Worm (Caenorhabditis elegans) whole organism, young adult: ENCODE data around the gene dpff-1.

Experiments
- B0336.3 ChIP-seq: fragments of 200-800 bp; sonication (Bioruptor generic); IDR thresholded peaks from 2 replicates; pipeline ENCODE4 v1.3.6; 2022; ENCODE audit warnings: missing genetic modification characterization, missing compliant biosample characterization
- C17E4.6 ChIP-seq: fragments of 200-800 bp; sonication (Bioruptor generic); IDR thresholded peaks from 2 replicates; pipeline ENCODE4 v1.3.6; 2022; ENCODE audit warnings: missing genetic modification reagents, missing genetic modification characterization, missing compliant biosample characterization
- F33H1.4 ChIP-seq: fragments of 200-800 bp; sonication (Bioruptor generic); IDR thresholded peaks from 2 replicates; pipeline ENCODE4 v1.3.6; 2022; ENCODE audit warnings: missing genetic modification reagents, missing genetic modification characterization, missing compliant biosample characterization
- F49E8.2 ChIP-seq: sonication (generic microtip); optimal IDR thresholded peaks from 3 replicates; lab custom pipeline; 2017; ENCODE audit warnings: missing genetic modification characterization, mild to moderate bottlenecking, missing compliant biosample characterization, antibody characterized with exemption, moderate library complexity; ENCODE audit not compliant: insufficient read depth
- K11D2.4 ChIP-seq: fragments of 200-800 bp; sonication (Bioruptor generic); IDR thresholded peaks from 2 replicates; pipeline ENCODE4 v1.3.6; 2022; ENCODE audit warnings: missing genetic modification reagents, missing genetic modification characterization, missing compliant biosample characterization
- K12H6.12 ChIP-seq: fragments of 200-800 bp; sonication (Bioruptor generic); optimal IDR thresholded peaks from 2 replicates; lab custom pipeline; 2018; ENCODE audit warnings: mild to moderate bottlenecking, missing genetic modification characterization, missing compliant biosample characterization
- T07F8.4 ChIP-seq: sonication (generic microtip); optimal IDR thresholded peaks from 2 replicates; lab custom pipeline; 2016; ENCODE audit warnings: mild to moderate bottlenecking, missing genetic modification characterization, moderate library complexity, missing compliant biosample characterization
- ZK185.1 ChIP-seq: sonication (generic microtip); optimal IDR thresholded peaks from 2 replicates; lab custom pipeline; 2016; ENCODE audit warnings: mild to moderate bottlenecking, missing genetic modification characterization, missing compliant biosample characterization; ENCODE audit not compliant: poor library complexity, severe bottlenecking
- atf-7 ChIP-seq: sonication (generic microtip); optimal IDR thresholded peaks from 2 replicates; lab custom pipeline; 2017; ENCODE audit warnings: mild to moderate bottlenecking, missing genetic modification characterization, missing compliant biosample characterization
- attf-3 ChIP-seq: fragments of 200-800 bp; sonication (Bioruptor generic); conservative IDR thresholded peaks from 2 replicates; pipeline ENCODE4 v1.3.6; 2022; ENCODE audit warnings: missing genetic modification reagents, missing genetic modification characterization, missing compliant biosample characterization
- attf-5 ChIP-seq: fragments of 200-800 bp; sonication (Bioruptor generic); optimal IDR thresholded peaks from 2 replicates; lab custom pipeline; 2018; ENCODE audit warnings: mild to moderate bottlenecking, missing genetic modification characterization, missing compliant biosample characterization
- bed-1 ChIP-seq: fragments of 200-800 bp; sonication (Bioruptor generic); IDR thresholded peaks from 2 replicates; pipeline ENCODE4 v1.3.6; 2022; ENCODE audit warnings: missing genetic modification reagents, missing genetic modification characterization, missing compliant biosample characterization
- bed-2 ChIP-seq: fragments of 200-800 bp; sonication (Bioruptor generic); IDR thresholded peaks from 2 replicates; pipeline ENCODE4 v1.3.6; 2022; ENCODE audit warnings: missing genetic modification reagents, missing genetic modification characterization, missing compliant biosample characterization
- ccch-3 ChIP-seq: fragments of 200-800 bp; sonication (Bioruptor generic); optimal IDR thresholded peaks from 2 replicates; lab custom pipeline; 2018; ENCODE audit warnings: mild to moderate bottlenecking, missing genetic modification characterization, missing compliant biosample characterization
- cebp-1 ChIP-seq, 2 experiments: fragments of 200-800 bp in 1 of 2; sonication (Bioruptor generic) in 1 of 2; sonication (generic microtip) in 1 of 2; IDR thresholded peaks in 1 of 2; optimal IDR thresholded peaks in 1 of 2; 2 replicates each; pipeline versions ENCODE4 v1.3.6 to Lab custom; 2017 to 2022; ENCODE audit warnings: missing compliant biosample characterization in 2 of 2, missing genetic modification characterization in 2 of 2, mild to moderate bottlenecking in 1 of 2, missing genetic modification reagents in 1 of 2, moderate library complexity in 1 of 2
- ceh-91 ChIP-seq: fragments of 200-800 bp; sonication (Bioruptor generic); IDR thresholded peaks from 2 replicates; pipeline ENCODE4 v1.3.6; 2022; ENCODE audit warnings: missing genetic modification reagents, missing genetic modification characterization, missing compliant biosample characterization
- dpl-1 ChIP-seq: fragments of 150-350 bp; optimal IDR thresholded peaks from 2 replicates; lab custom pipeline; 2014; ENCODE audit warnings: missing biosample characterization, missing genetic modification reagents, missing genetic modification characterization
- efl-1 ChIP-seq: fragments of 150-350 bp; optimal IDR thresholded peaks from 2 replicates; lab custom pipeline; 2014; ENCODE audit warnings: missing biosample characterization, missing genetic modification reagents, missing genetic modification characterization
- him-1 ChIP-seq: sonication (generic microtip); optimal IDR thresholded peaks from 2 replicates; lab custom pipeline; 2016; ENCODE audit warnings: missing genotype, missing genetic modification reagents, missing genetic modification characterization, missing compliant biosample characterization
- hmg-1.2 ChIP-seq: fragments of 200-800 bp; sonication (Bioruptor generic); IDR thresholded peaks from 2 replicates; pipeline ENCODE4 v1.3.6; 2022; ENCODE audit warnings: missing genetic modification reagents, missing genetic modification characterization, missing compliant biosample characterization
- let-526 ChIP-seq: fragments of 200-800 bp; sonication (Bioruptor generic); IDR thresholded peaks from 2 replicates; pipeline ENCODE4 v1.3.6; 2022; ENCODE audit warnings: missing genetic modification reagents, missing genetic modification characterization, missing compliant biosample characterization
- let-607 ChIP-seq, 2 experiments: fragments of 200-800 bp in 1 of 2; sonication (Bioruptor generic) in 1 of 2; sonication (generic microtip) in 1 of 2; optimal IDR thresholded peaks; 2 replicates each; lab custom pipeline; 2016 to 2018; ENCODE audit warnings: mild to moderate bottlenecking in 2 of 2, missing compliant biosample characterization in 2 of 2, missing genetic modification characterization in 2 of 2, moderate library complexity in 2 of 2, missing genotype in 1 of 2
- lin-40 ChIP-seq: sonication (generic microtip); optimal IDR thresholded peaks from 2 replicates; lab custom pipeline; 2016; ENCODE audit warnings: missing genetic modification characterization, mild to moderate bottlenecking, missing compliant biosample characterization, missing genotype, missing genetic modification reagents
- lin-54 ChIP-seq: fragments of 200-800 bp; sonication (Bioruptor generic); optimal IDR thresholded peaks from 2 replicates; lab custom pipeline; 2018; ENCODE audit warnings: mild to moderate bottlenecking, missing genetic modification characterization, missing compliant biosample characterization
- lsl-1 ChIP-seq: fragments of 200-800 bp; sonication (Bioruptor generic); optimal IDR thresholded peaks from 2 replicates; lab custom pipeline; 2018; ENCODE audit warnings: mild to moderate bottlenecking, missing genetic modification characterization, moderate library complexity, missing compliant biosample characterization
- madf-10 ChIP-seq: sonication (generic microtip); optimal IDR thresholded peaks from 2 replicates; lab custom pipeline; 2016; ENCODE audit warnings: mild to moderate bottlenecking, missing genetic modification characterization, missing compliant biosample characterization
- madf-8 ChIP-seq: fragments of 200-800 bp; sonication (Bioruptor generic); conservative IDR thresholded peaks from 2 replicates; pipeline ENCODE4 v1.3.6; 2022; ENCODE audit warnings: missing genetic modification reagents, missing genetic modification characterization, missing compliant biosample characterization
- mes-4 ChIP-seq: sonication (generic microtip); optimal IDR thresholded peaks from 2 replicates; lab custom pipeline; 2016; ENCODE audit warnings: missing genotype, missing genetic modification characterization, missing compliant biosample characterization
- nfya-2 ChIP-seq: fragments of 200-800 bp; sonication (Bioruptor generic); IDR thresholded peaks from 2 replicates; pipeline ENCODE4 v1.3.6; 2022; ENCODE audit warnings: missing genetic modification reagents, missing genetic modification characterization, missing compliant biosample characterization
- nfyb-1 ChIP-seq: fragments of 200-800 bp; sonication (Bioruptor generic); IDR thresholded peaks from 2 replicates; pipeline ENCODE4 v1.3.6; 2022; ENCODE audit warnings: missing genetic modification reagents, missing genetic modification characterization, missing compliant biosample characterization
- nhr-120 ChIP-seq: fragments of 200-800 bp; sonication (Bioruptor generic); IDR thresholded peaks from 2 replicates; pipeline ENCODE4 v1.3.6; 2022; ENCODE audit warnings: missing genetic modification characterization, missing compliant biosample characterization
- pbrm-1 ChIP-seq: fragments of 200-800 bp; sonication (Bioruptor generic); IDR thresholded peaks from 2 replicates; pipeline ENCODE4 v1.3.6; 2022; ENCODE audit warnings: missing genetic modification reagents, missing genetic modification characterization, missing compliant biosample characterization
- snpc-4 ChIP-seq, 5 experiments: fragments of 150-350 bp in 1 of 5; sonication (generic microtip) in 4 of 5; optimal IDR thresholded peaks; 2 replicates each; lab custom pipeline; 2014 to 2018; ENCODE audit warnings: missing genetic modification characterization in 5 of 5, missing biosample characterization in 3 of 5, antibody characterized with exemption in 2 of 5, mild to moderate bottlenecking in 2 of 5, missing compliant biosample characterization in 2 of 5, missing genotype in 2 of 5, moderate library complexity in 2 of 5, missing genetic modification reagents in 1 of 5
- somi-1 ChIP-seq: fragments of 200-800 bp; sonication (Bioruptor generic); optimal IDR thresholded peaks from 2 replicates; lab custom pipeline; 2018; ENCODE audit warnings: mild to moderate bottlenecking, missing genetic modification characterization, missing compliant biosample characterization
- sptf-2 ChIP-seq: fragments of 200-800 bp; sonication (Bioruptor generic); optimal IDR thresholded peaks from 2 replicates; lab custom pipeline; 2018; ENCODE audit warnings: mild to moderate bottlenecking, missing genetic modification characterization, missing compliant biosample characterization
- tlf-1 ChIP-seq: fragments of 200-800 bp; sonication (Bioruptor generic); optimal IDR thresholded peaks from 2 replicates; lab custom pipeline; 2018; ENCODE audit warnings: mild to moderate bottlenecking, missing genetic modification characterization, missing compliant biosample characterization
- zfh-2 ChIP-seq: fragments of 200-800 bp; sonication (Bioruptor generic); conservative IDR thresholded peaks from 2 replicates; pipeline ENCODE4 v1.3.6; 2022; ENCODE audit warnings: missing genetic modification reagents, missing genetic modification characterization, missing compliant biosample characterization
- ztf-26 ChIP-seq: sonication (generic microtip); optimal IDR thresholded peaks from 2 replicates; lab custom pipeline; 2017; ENCODE audit warnings: missing genetic modification characterization, missing compliant biosample characterization

dpff-1 gene

DNA sequence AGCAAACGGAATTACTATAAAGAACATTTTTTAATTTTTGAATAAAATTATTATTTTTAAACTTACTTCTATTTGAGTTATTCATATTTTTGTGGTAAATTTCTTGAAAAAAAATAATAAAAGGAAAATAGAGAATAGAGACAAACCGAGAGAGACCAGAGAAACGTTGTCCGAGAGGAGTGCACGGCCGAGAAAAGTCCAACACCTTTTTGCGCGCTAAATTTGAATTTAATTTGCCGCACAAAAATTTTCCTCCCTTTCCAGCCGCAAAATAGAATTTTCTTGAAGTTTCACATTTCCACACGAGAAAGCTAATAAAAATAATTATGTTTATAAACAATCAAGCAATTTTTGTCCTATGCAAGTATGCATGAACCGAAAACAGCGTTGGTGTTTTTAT is 34.4 kb downstream of the dpff-1 start, which contains the start of the genes F01F1.11 and F01F1.3 (continued):
- TF ChIP-seq nfyb-1 (GFP tag; lab: Robert Waterston, UW) (peak; percentile 64; the same call in 1 of the 2 replicates), F49E8.2 (tag; lab: Kevin White, UChicago) (peak; percentile 42), ZK185.1 (tag; lab: Kevin White, UChicago) (peak; percentile 78), bed-1 (GFP tag; lab: Robert Waterston, UW) (no peak), T07F8.4 (tag; lab: Kevin White, UChicago) (no peak), snpc-4 (GFP tag; optimal IDR thresholded peaks at IDR 0.05; lab: Kevin White, UChicago) (no peak), snpc-4 (tag; optimal IDR thresholded peaks at IDR 0.05; lab: Kevin White, UChicago) (peak in 2 of 4 experiments; percentile 13 to 17), somi-1 (GFP tag; lab: Kevin White, UChicago) (no peak), sptf-2 (GFP tag; lab: Kevin White, UChicago) (no peak), hmg-1.2 (GFP tag; lab: Robert Waterston, UW) (peak; percentile 14; the same call in 1 of the 2 replicates), K11D2.4 (GFP tag; lab: Robert Waterston, UW) (peak; percentile 57), K12H6.12 (tag; lab: Kevin White, UChicago) (no peak), lin-54 (GFP tag; lab: Kevin White, UChicago) (peak; percentile 94), atf-7 (no peak), tlf-1 (GFP tag; lab: Kevin White, UChicago) (peak; percentile 9), nhr-120 (GFP tag; lab: Robert Waterston, UW) (no peak), him-1 (tag; lab: Kevin White, UChicago) (peak; percentile 31), madf-10 (peak; percentile 40), B0336.3 (GFP tag; lab: Robert Waterston, UW) (0 out of 2 replicates have a peak, but pooled peaks have one; percentile 15), ccch-3 (GFP tag; lab: Kevin White, UChicago) (peak; percentile 54), attf-5 (GFP tag; lab: Kevin White, UChicago) (peak; percentile 5), mes-4 (tag; lab: Kevin White, UChicago) (no peak), efl-1 (peak; percentile 80), nfya-2 (no peak), lsl-1 (GFP tag; lab: Kevin White, UChicago) (peak; percentile 61), lin-40 (tag; lab: Kevin White, UChicago) (peak; percentile 59), F33H1.4 (GFP tag; lab: Robert Waterston, UW) (peak; percentile 63), ztf-26 (tag; lab: Kevin White, UChicago) (no peak), zfh-2 (no peak), let-607 (tag; optimal IDR thresholded peaks at IDR 0.05; lab: Kevin White, UChicago) (peak in 1 of 2 experiments; percentile 57), attf-3 (peak; percentile 69), cebp-1 (GFP tag; IDR thresholded peaks at IDR 0.05; lab: Robert Waterston, UW) (no peak), cebp-1 (tag; optimal IDR thresholded peaks at IDR 0.05; lab: Kevin White, UChicago) (peak; percentile 37), madf-8 (0 out of 2 replicates have a peak, but pooled peaks have one; percentile 25), pbrm-1 (GFP tag; lab: Robert Waterston, UW) (peak; percentile 57; the same call in 1 of the 2 replicates), dpl-1 (GFP tag; lab: Kevin White, UChicago) (peak; percentile 81), bed-2 (GFP tag; lab: Robert Waterston, UW) (peak; percentile 77; the same call in 1 of the 2 replicates), let-526 (GFP tag; lab: Robert Waterston, UW) (peak; percentile 65; the same call in 1 of the 2 replicates), C17E4.6 (GFP tag; lab: Robert Waterston, UW) (0 out of 2 replicates have a peak, but pooled peaks have one; percentile 28), ceh-91 (peak; percentile 50; the same call in 1 of the 2 replicates)
